Worm (Caenorhabditis elegans) whole organism, L4 larva: ENCODE results near the gene htrl-1.

ENCODE experiments used
- ceh-82 ChIP-seq: sonication (generic microtip); optimal IDR thresholded peaks from 2 replicates; lab custom pipeline; 2017; ENCODE audit warnings: missing biosample characterization, missing genetic modification characterization
- fos-1 ChIP-seq: fragments of 150-350 bp; optimal IDR thresholded peaks from 2 replicates; lab custom pipeline; 2014; ENCODE audit warnings: missing biosample characterization, missing genetic modification characterization
- nhr-10 ChIP-seq: fragments of 150-350 bp; optimal IDR thresholded peaks from 2 replicates; lab custom pipeline; 2014; ENCODE audit warnings: missing biosample characterization, missing genetic modification characterization
- nhr-76 ChIP-seq: fragments of 150-350 bp; optimal IDR thresholded peaks from 2 replicates; lab custom pipeline; 2014; ENCODE audit warnings: missing biosample characterization, missing genetic modification characterization
- sdz-12 ChIP-seq: fragments of 200-800 bp; sonication (Bioruptor generic); optimal IDR thresholded peaks from 2 replicates; lab custom pipeline; 2018; ENCODE audit warnings: mild to moderate bottlenecking, missing genetic modification characterization, missing compliant biosample characterization
- snpc-4 ChIP-seq: fragments of 150-350 bp; optimal IDR thresholded peaks from 2 replicates; lab custom pipeline; 2014; ENCODE audit warnings: missing biosample characterization, missing genetic modification characterization

DNA sequence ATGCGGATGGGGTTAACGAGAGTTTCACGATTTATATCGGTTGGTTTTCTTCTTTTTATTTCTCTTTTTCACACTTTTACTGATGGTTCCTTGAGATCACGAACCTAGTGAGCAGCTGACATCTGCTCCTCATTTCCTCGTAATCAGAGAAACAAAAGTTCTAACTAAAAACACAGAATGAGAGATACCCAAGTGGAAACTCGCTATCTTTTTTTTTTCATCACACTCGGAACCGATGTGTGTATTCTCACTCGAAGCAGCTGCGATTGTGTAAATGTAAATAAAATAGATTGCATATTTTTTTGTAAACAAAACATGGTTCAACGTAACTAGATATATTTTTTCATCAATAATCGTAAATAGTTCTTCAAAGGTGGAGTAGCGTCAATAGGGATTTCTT lies 10.2 kb upstream of the htrl-1 start:
- no peak for TF ChIP-seq sdz-12 (GFP tag; lab: Kevin White, UChicago)
- no peak for TF ChIP-seq ceh-82 (tag; lab: Kevin White, UChicago)
- TF ChIP-seq snpc-4 (tag; lab: Kevin White, UChicago), result no peak
- no peak for TF ChIP-seq nhr-76
- TF ChIP-seq nhr-10 (tag; lab: Kevin White, UChicago), result no peak
- TF ChIP-seq fos-1 (tag; lab: Kevin White, UChicago), result no peak
